Worm (Caenorhabditis elegans): ENCODE data around the gene C44H9.4.

ce11 chrV:12870740-12871139, 35.3 kb downstream of the C44H9.4 start:
- no peak for TF ChIP-seq C38D4.7 (GFP tag; optimal IDR thresholded peaks at IDR 0.05)
- TF ChIP-seq nhr-11 (tag; optimal IDR thresholded peaks at IDR 0.05) = no peak
- TF ChIP-seq ceh-2 (tag; optimal IDR thresholded peaks at IDR 0.05) = no peak
- no peak for TF ChIP-seq dmd-4 (tag; optimal IDR thresholded peaks at IDR 0.05; ENCODE audit: borderline replicate concordance)
- TF ChIP-seq hlh-8 (tag; optimal IDR thresholded peaks at IDR 0.05) = no peak
- TF ChIP-seq ceh-45 (GFP tag; IDR thresholded peaks at IDR 0.05) = no peak
- TF ChIP-seq fkh-10 (GFP tag; optimal IDR thresholded peaks at IDR 0.05) = no peak
- no peak for TF ChIP-seq gmeb-2 (tag; optimal IDR thresholded peaks at IDR 0.05)
- no peak for TF ChIP-seq ceh-14 (tag; optimal IDR thresholded peaks at IDR 0.05)
